Fruit fly (Drosophila melanogaster) S2 (cell line): ENCODE results near the gene dop.

Experiments
- CG8478 ChIP-seq: fragments of >200 bp; optimal IDR thresholded peaks from 2 replicates; lab custom pipeline; 2018
- CTCF ChIP-seq, 2 experiments: fragments of >200 bp; optimal IDR thresholded peaks; 2 replicates each; lab custom pipeline; 2018

DNA sequence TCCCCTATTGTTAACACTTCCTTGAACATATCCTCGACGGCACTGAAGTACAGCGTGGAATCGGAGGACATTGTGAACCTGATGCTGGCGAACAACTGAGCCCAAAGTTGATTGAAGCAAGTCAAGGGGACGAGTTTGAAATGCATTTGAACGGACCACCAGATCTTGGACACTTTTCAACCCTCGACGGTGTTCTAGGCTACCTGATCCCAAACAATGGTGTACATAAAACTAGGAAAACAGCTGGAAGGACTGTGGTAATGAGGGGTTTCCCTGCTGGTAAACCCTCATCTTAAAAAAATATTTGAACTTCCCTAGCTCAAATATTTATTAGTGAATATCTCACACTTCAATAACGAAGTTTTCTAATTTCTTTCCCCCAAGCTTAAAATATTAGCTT lies 48.9 kb upstream of the dop start, which contains the start of gene CG13454:
- TF ChIP-seq CTCF (optimal IDR thresholded peaks at IDR 0.05; lab: Kevin White, UChicago): no peak
- no peak for TF ChIP-seq CG8478 (lab: Kevin White, UChicago)
